Fruit fly (Drosophila melanogaster) whole organism, embryonic: ENCODE data around the gene Decay.

Source experiments
- C15 ChIP-seq: fragments of 200-800 bp; sonication (Bioruptor generic); IDR thresholded peaks from 3 replicates; pipeline ENCODE4 v1.3.6; 2022; ENCODE audit warnings: missing biosample characterization, missing genetic modification characterization
- CG10462 ChIP-seq: fragments of 200-800 bp; sonication (Bioruptor generic); optimal IDR thresholded peaks from 2 replicates; lab custom pipeline; 2016; ENCODE audit warnings: missing biosample characterization, missing genetic modification characterization
- CG10959 ChIP-seq: fragments of 200-800 bp; sonication (Bioruptor generic); IDR thresholded peaks from 2 replicates; pipeline ENCODE4 v1.3.6; 2022; ENCODE audit warnings: missing biosample characterization, missing genetic modification characterization
- CG10979 ChIP-seq: fragments of 200-800 bp; sonication (Bioruptor generic); optimal IDR thresholded peaks from 2 replicates; lab custom pipeline; 2018; ENCODE audit warnings: missing biosample characterization, mild to moderate bottlenecking, missing genetic modification characterization, moderate library complexity
- CG11247 ChIP-seq: fragments of 200-800 bp; sonication (Bioruptor generic); IDR thresholded peaks from 2 replicates; pipeline ENCODE4 v1.3.6; 2022; ENCODE audit warnings: missing biosample characterization, missing genetic modification characterization
- CG12155 ChIP-seq: fragments of 200-800 bp; sonication (Bioruptor generic); optimal IDR thresholded peaks from 3 replicates; lab custom pipeline; 2016; ENCODE audit warnings: missing biosample characterization, missing genetic modification characterization
- CG14441 ChIP-seq: fragments of 200-800 bp; sonication (Bioruptor generic); IDR thresholded peaks from 2 replicates; pipeline ENCODE4 v1.3.6; 2022; ENCODE audit warnings: missing biosample characterization, missing genetic modification characterization
- CG14710 ChIP-seq: fragments of 200-800 bp; sonication (Bioruptor generic); optimal IDR thresholded peaks from 3 replicates; lab custom pipeline; 2019; ENCODE audit warnings: missing biosample characterization, mild to moderate bottlenecking, missing genetic modification characterization, moderate library complexity
- CG1529 ChIP-seq: fragments of 200-800 bp; sonication (Bioruptor generic); optimal IDR thresholded peaks from 3 replicates; lab custom pipeline; 2018; ENCODE audit warnings: missing biosample characterization, missing genetic modification characterization
- CG1603 ChIP-seq: fragments of 200-800 bp; sonication (Bioruptor generic); optimal IDR thresholded peaks from 2 replicates; lab custom pipeline; 2019; ENCODE audit warnings: missing biosample characterization, mild to moderate bottlenecking, missing genetic modification characterization, moderate library complexity
- CG17568 ChIP-seq: fragments of 200-800 bp; sonication (Bioruptor generic); optimal IDR thresholded peaks from 2 replicates; lab custom pipeline; 2018; ENCODE audit warnings: missing biosample characterization, mild to moderate bottlenecking, missing genetic modification characterization, moderate library complexity
- CG2678 ChIP-seq: fragments of 200-800 bp; sonication (Bioruptor generic); optimal IDR thresholded peaks from 3 replicates; lab custom pipeline; 2019; ENCODE audit warnings: missing biosample characterization, mild to moderate bottlenecking, missing genetic modification characterization, moderate library complexity
- CG31365 ChIP-seq: fragments of 200-800 bp; sonication (Bioruptor generic); optimal IDR thresholded peaks from 2 replicates; lab custom pipeline; 2018; ENCODE audit warnings: missing biosample characterization, mild to moderate bottlenecking, missing genetic modification characterization
- CG33213 ChIP-seq: fragments of 200-800 bp; sonication (Bioruptor generic); optimal IDR thresholded peaks from 3 replicates; lab custom pipeline; 2016; ENCODE audit warnings: missing biosample characterization, missing genetic modification characterization
- CG34422 ChIP-seq: fragments of 200-800 bp; sonication (Bioruptor generic); IDR thresholded peaks from 3 replicates; pipeline ENCODE4 v1.3.6; 2022; ENCODE audit warnings: missing biosample characterization, missing genetic modification characterization
- CG42726 ChIP-seq: fragments of 200-800 bp; sonication (Bioruptor generic); IDR thresholded peaks from 2 replicates; pipeline ENCODE4 v1.3.6; 2022; ENCODE audit warnings: missing biosample characterization, missing genetic modification characterization; ENCODE audit not compliant: partially characterized antibody
- CG4424 ChIP-seq: fragments of 200-800 bp; sonication (Bioruptor generic); optimal IDR thresholded peaks from 3 replicates; lab custom pipeline; 2016; ENCODE audit warnings: missing biosample characterization, missing genetic modification characterization
- CG6689 ChIP-seq: fragments of 200-800 bp; sonication (Bioruptor generic); IDR thresholded peaks from 2 replicates; pipeline ENCODE4 v1.3.6; 2022; ENCODE audit warnings: missing biosample characterization, missing genetic modification characterization
- CG7786 ChIP-seq: fragments of 200-800 bp; sonication (Bioruptor generic); optimal IDR thresholded peaks from 2 replicates; lab custom pipeline; 2016; ENCODE audit warnings: missing biosample characterization, missing genetic modification characterization
- CG9727 ChIP-seq: fragments of 200-800 bp; sonication (Bioruptor generic); optimal IDR thresholded peaks from 3 replicates; lab custom pipeline; 2017; ENCODE audit warnings: missing biosample characterization, mild to moderate bottlenecking, missing genetic modification characterization
- CG9797 ChIP-seq: fragments of 200-800 bp; sonication (Bioruptor generic); optimal IDR thresholded peaks from 3 replicates; lab custom pipeline; 2018; ENCODE audit warnings: missing biosample characterization, mild to moderate bottlenecking, missing genetic modification characterization
- CkIIα-i1 ChIP-seq: fragments of 200-800 bp; sonication (Bioruptor generic); IDR thresholded peaks from 2 replicates; pipeline ENCODE4 v1.3.6; 2022; ENCODE audit warnings: missing biosample characterization, missing genetic modification characterization
- ERR ChIP-seq: fragments of 200-800 bp; sonication (Bioruptor generic); optimal IDR thresholded peaks from 2 replicates; lab custom pipeline; 2016; ENCODE audit warnings: missing biosample characterization, missing genetic modification characterization
- GATAe ChIP-seq: fragments of 200-800 bp; sonication (Bioruptor generic); conservative IDR thresholded peaks from 2 replicates; pipeline ENCODE4 v1.3.6; 2022; ENCODE audit warnings: missing biosample characterization, missing genetic modification characterization
- HLHmδ ChIP-seq: fragments of 200-800 bp; sonication (Bioruptor generic); optimal IDR thresholded peaks from 2 replicates; lab custom pipeline; 2018; ENCODE audit warnings: missing biosample characterization, mild to moderate bottlenecking, missing genetic modification characterization, moderate library complexity
- Hr3 ChIP-seq: fragments of 200-800 bp; sonication (Bioruptor generic); optimal IDR thresholded peaks from 3 replicates; lab custom pipeline; 2016; ENCODE audit warnings: missing biosample characterization, missing genetic modification characterization
- Jarid2 ChIP-seq: fragments of 200-800 bp; sonication (Bioruptor generic); optimal IDR thresholded peaks from 3 replicates; lab custom pipeline; 2017; ENCODE audit warnings: mild to moderate bottlenecking, missing biosample characterization, missing genetic modification reagents, missing genetic modification characterization
- Kr ChIP-seq: fragments of 200-800 bp; sonication (Bioruptor generic); optimal IDR thresholded peaks from 2 replicates; lab custom pipeline; 2017; ENCODE audit warnings: missing biosample characterization, mild to moderate bottlenecking, missing genetic modification characterization
- Ptx1 ChIP-seq: fragments of 200-800 bp; sonication (Bioruptor generic); IDR thresholded peaks from 2 replicates; pipeline ENCODE4 v1.3.6; 2022; ENCODE audit warnings: missing biosample characterization, missing genetic modification characterization
- Vsx1 ChIP-seq: fragments of 200-800 bp; sonication (Bioruptor generic); optimal IDR thresholded peaks from 2 replicates; lab custom pipeline; 2017; ENCODE audit warnings: missing biosample characterization, mild to moderate bottlenecking, missing genetic modification characterization, missing genetic modification reagents
- Xrp1 ChIP-seq: fragments of 200-800 bp; sonication (Bioruptor generic); IDR thresholded peaks from 2 replicates; pipeline ENCODE4 v1.3.6; 2022; ENCODE audit warnings: missing biosample characterization, missing genetic modification characterization
- amos ChIP-seq: fragments of 200-800 bp; sonication (Bioruptor generic); IDR thresholded peaks from 2 replicates; pipeline ENCODE4 v1.3.6; 2022; ENCODE audit warnings: missing biosample characterization, missing genetic modification characterization; ENCODE audit not compliant: partially characterized antibody
- bowl ChIP-seq: fragments of 200-800 bp; sonication (Bioruptor generic); IDR thresholded peaks from 2 replicates; pipeline ENCODE4 v1.3.6; 2022; ENCODE audit warnings: missing biosample characterization, missing genetic modification characterization
- btn ChIP-seq: fragments of 200-800 bp; sonication (Bioruptor generic); optimal IDR thresholded peaks from 2 replicates; lab custom pipeline; 2016; ENCODE audit warnings: missing biosample characterization, missing genetic modification characterization
- chinmo ChIP-seq: fragments of 200-800 bp; sonication (Bioruptor generic); IDR thresholded peaks from 4 replicates; pipeline ENCODE4 v1.3.6; 2022; ENCODE audit warnings: missing biosample characterization, missing genetic modification characterization; ENCODE audit not compliant: partially characterized antibody
- dati ChIP-seq: fragments of 200-800 bp; sonication (Bioruptor generic); IDR thresholded peaks from 2 replicates; pipeline ENCODE4 v1.3.6; 2022; ENCODE audit warnings: missing biosample characterization, missing genetic modification characterization
- emc ChIP-seq: fragments of 200-800 bp; sonication (Bioruptor generic); optimal IDR thresholded peaks from 2 replicates; lab custom pipeline; 2016; ENCODE audit warnings: missing biosample characterization, missing genetic modification characterization
- fu2 ChIP-seq: fragments of 200-800 bp; sonication (Bioruptor generic); optimal IDR thresholded peaks from 2 replicates; lab custom pipeline; 2016; ENCODE audit warnings: missing biosample characterization, missing genetic modification characterization
- gsb-n ChIP-seq: fragments of 200-800 bp; sonication (Bioruptor generic); optimal IDR thresholded peaks from 3 replicates; lab custom pipeline; 2018; ENCODE audit warnings: missing biosample characterization, mild to moderate bottlenecking, missing genetic modification characterization
- ind ChIP-seq: fragments of 200-800 bp; sonication (Bioruptor generic); optimal IDR thresholded peaks from 3 replicates; lab custom pipeline; 2016; ENCODE audit warnings: missing biosample characterization, missing genetic modification characterization
- insv ChIP-seq, 2 experiments: fragments of 200-800 bp; sonication (Bioruptor generic); optimal IDR thresholded peaks; 3 replicates each; lab custom pipeline; 2016 to 2018; ENCODE audit warnings: missing biosample characterization in 2 of 2, missing genetic modification characterization in 2 of 2
- kni ChIP-seq: fragments of 200-800 bp; sonication (Bioruptor generic); optimal IDR thresholded peaks from 3 replicates; lab custom pipeline; 2017; ENCODE audit warnings: mild to moderate bottlenecking, missing biosample characterization, missing genetic modification reagents, missing genetic modification characterization
- oc ChIP-seq: fragments of 200-800 bp; sonication (Bioruptor generic); optimal IDR thresholded peaks from 2 replicates; lab custom pipeline; 2018; ENCODE audit warnings: missing biosample characterization, mild to moderate bottlenecking, missing genetic modification characterization, moderate library complexity
- pfk ChIP-seq: fragments of 200-800 bp; sonication (Bioruptor generic); optimal IDR thresholded peaks from 2 replicates; lab custom pipeline; 2018; ENCODE audit warnings: missing biosample characterization, mild to moderate bottlenecking, missing genetic modification characterization, moderate library complexity
- pros ChIP-seq: fragments of 200-800 bp; sonication (Bioruptor generic); optimal IDR thresholded peaks from 3 replicates; lab custom pipeline; 2019; ENCODE audit warnings: missing biosample characterization, mild to moderate bottlenecking, missing genetic modification characterization, moderate library complexity
- repo ChIP-seq: fragments of 200-800 bp; sonication (Bioruptor generic); optimal IDR thresholded peaks from 2 replicates; lab custom pipeline; 2016; ENCODE audit warnings: missing biosample characterization, missing genetic modification characterization
- rib ChIP-seq: fragments of 200-800 bp; sonication (Bioruptor generic); IDR thresholded peaks from 2 replicates; pipeline ENCODE4 v1.3.6; 2022; ENCODE audit warnings: missing biosample characterization, missing genetic modification characterization
- sqz ChIP-seq: fragments of 200-800 bp; sonication (Bioruptor generic); optimal IDR thresholded peaks from 3 replicates; lab custom pipeline; 2018; ENCODE audit warnings: missing biosample characterization, mild to moderate bottlenecking, missing genetic modification characterization
- tap ChIP-seq: fragments of 200-800 bp; optimal IDR thresholded peaks from 3 replicates; lab custom pipeline; 2019; ENCODE audit warnings: missing biosample characterization, mild to moderate bottlenecking, missing genetic modification characterization, moderate library complexity
- vfl ChIP-seq: fragments of 200-800 bp; sonication (Bioruptor generic); optimal IDR thresholded peaks from 2 replicates; lab custom pipeline; 2016; ENCODE audit warnings: missing biosample characterization, missing genetic modification characterization

The Decay gene

dm6 chr3R:16524593-16525111 is 23.8 kb upstream of the Decay start (continued):
- TF ChIP-seq CG10979 (tag; lab: Kevin White, UChicago) (peak; percentile 42), Xrp1 (GFP tag; lab: Robert Waterston, UW) (peak; percentile 77), bowl (GFP tag; lab: Robert Waterston, UW) (no peak), C15 (GFP tag; lab: Robert Waterston, UW) (no peak), CG34422 (GFP tag; lab: Robert Waterston, UW) (peak; percentile 43; the same call in 1 of the 3 replicates), CkIIα-i1 (GFP tag; lab: Robert Waterston, UW) (no peak), Kr (GFP tag; lab: Kevin White, UChicago) (peak; percentile 79), CG10462 (GFP tag; lab: Kevin White, UChicago) (peak; percentile 38), CG14441 (GFP tag; lab: Robert Waterston, UW) (0 out of 2 replicates have a peak, but pooled peaks have one; percentile 34), ind (no peak), CG1529 (peak; percentile 63), pros (no peak), repo (GFP tag; lab: Kevin White, UChicago) (peak; percentile 23), fu2 (no peak), sqz (GFP tag; lab: Kevin White, UChicago) (peak; percentile 36), vfl (GFP tag; lab: Kevin White, UChicago) (no peak), gsb-n (peak; percentile 25), Hr3 (no peak), CG4424 (GFP tag; lab: Kevin White, UChicago) (peak; percentile 15), Vsx1 (GFP tag; lab: Kevin White, UChicago) (peak; percentile 19), CG2678 (peak; percentile 49), CG11247 (GFP tag; lab: Robert Waterston, UW) (0 out of 2 replicates have a peak, but pooled peaks have one; percentile 13), CG9797 (GFP tag; lab: Kevin White, UChicago) (peak; percentile 51), tap (tag; lab: Kevin White, UChicago) (peak; percentile 56), Ptx1 (no peak), chinmo (GFP tag; lab: Robert Waterston, UW) (0 out of 4 replicates have a peak, but pooled peaks have one; percentile 55), amos (GFP tag; lab: Robert Waterston, UW) (no peak), CG17568 (GFP tag; lab: Kevin White, UChicago) (peak; percentile 25), CG12155 (GFP tag; lab: Kevin White, UChicago) (no peak), btn (GFP tag; lab: Kevin White, UChicago) (no peak), Jarid2 (GFP tag; lab: Kevin White, UChicago) (peak; percentile 42), CG42726 (GFP tag; lab: Robert Waterston, UW) (no peak), ERR (GFP tag; lab: Kevin White, UChicago) (no peak), CG6689 (GFP tag; lab: Robert Waterston, UW) (peak; percentile 41), oc (no peak), kni (peak; percentile 98), CG9727 (GFP tag; lab: Kevin White, UChicago) (peak; percentile 83), CG14710 (peak; percentile 92), insv (GFP tag; optimal IDR thresholded peaks at IDR 0.05; lab: Kevin White, UChicago) (peak in 1 of 2 experiments; percentile 5), GATAe (no peak), HLHmδ (peak; percentile 88), CG10959 (0 out of 2 replicates have a peak, but pooled peaks have one; percentile 53), rib (no peak), dati (no peak), CG7786 (no peak), CG1603 (tag; lab: Kevin White, UChicago) (peak; percentile 83), CG31365 (tag; lab: Kevin White, UChicago) (no peak), pfk (GFP tag; lab: Kevin White, UChicago) (peak; percentile 46), CG33213 (peak; percentile 15), emc (no peak)
